Worm (Caenorhabditis elegans): Measurements from ENCODE around the gene dyf-18.

The dyf-18 gene

DNA sequence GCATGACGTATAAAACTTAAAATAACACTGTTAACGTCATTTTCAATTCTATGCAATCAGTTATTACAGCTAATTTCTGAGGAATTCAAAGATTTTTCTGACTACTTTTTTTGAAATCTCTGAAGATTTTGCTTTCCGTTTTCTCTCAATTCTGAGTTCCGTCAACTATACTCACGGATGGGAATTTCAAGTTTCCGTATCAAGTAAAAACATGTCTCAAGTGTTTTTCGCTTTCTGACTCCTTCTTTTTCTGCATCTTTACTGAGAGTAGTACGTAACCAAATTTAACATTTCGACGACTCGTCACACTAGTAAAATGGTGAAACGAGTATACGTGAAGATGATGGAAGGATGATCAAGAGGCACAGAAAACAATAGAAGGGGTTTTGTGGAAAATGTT is 4.2 kb downstream of the dyf-18 start:
- no peak for TF ChIP-seq ceh-40 (GFP tag; IDR thresholded peaks at IDR 0.05)
- TF ChIP-seq dpl-1 (GFP tag; optimal IDR thresholded peaks at IDR 0.05) = no peak
- TF ChIP-seq ceh-100 (GFP tag; IDR thresholded peaks at IDR 0.05) = no peak
- no peak for TF ChIP-seq ztf-18 (tag; optimal IDR thresholded peaks at IDR 0.05)
- TF ChIP-seq atf-7 (tag; optimal IDR thresholded peaks at IDR 0.05) = no peak
- no peak for TF ChIP-seq Y53F4B.3 (GFP tag; IDR thresholded peaks at IDR 0.05)

ce11 chrIV:11795964-11796363 is 5.0 kb downstream of the dyf-18 start:
- TF ChIP-seq T26A5.8 (tag; optimal IDR thresholded peaks at IDR 0.05) = no peak
- no peak for TF ChIP-seq atf-7 (tag; optimal IDR thresholded peaks at IDR 0.05)
- no peak for TF ChIP-seq D2030.7 (GFP tag; IDR thresholded peaks at IDR 0.05)

- TF ChIP-seq lsl-1 (GFP tag; optimal IDR thresholded peaks at IDR 0.05) (no peak), K12H6.12 (tag; optimal IDR thresholded peaks at IDR 0.05) (peak; percentile 27)
These were observed 7.8 kb downstream of the dyf-18 start for ce11 chrIV:11793170-11793569.

DNA sequence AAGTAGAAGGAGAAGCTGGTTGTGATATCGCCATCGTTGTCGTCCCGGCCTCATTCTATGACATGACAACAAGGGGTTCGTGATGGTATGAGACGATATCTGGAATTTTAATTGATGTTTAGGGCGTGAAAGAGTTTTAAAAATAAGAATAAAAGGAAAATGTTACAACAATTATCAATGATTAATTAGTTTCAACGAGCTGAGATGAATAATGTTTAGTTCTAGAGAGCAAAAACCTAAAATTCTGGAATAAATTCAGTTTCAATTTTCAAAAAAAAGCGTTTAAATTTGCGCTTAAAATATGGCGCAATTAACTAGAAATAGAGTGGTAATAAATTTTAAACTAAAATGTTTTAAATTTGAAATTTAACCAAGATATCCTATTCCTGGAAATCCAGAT is 8.5 kb downstream of the dyf-18 start, which contains the start of gene H01G02.3:
Gene H01G02.3 (minus strand): TSS at position 101 of the 400 bp plus-strand sequence.
- TF ChIP-seq hsf-1 (GFP tag; IDR thresholded peaks at IDR 0.05) (no peak), let-607 (tag; optimal IDR thresholded peaks at IDR 0.05) (no peak), pbrm-1 (GFP tag; IDR thresholded peaks at IDR 0.05) (no peak), ztf-18 (tag; optimal IDR thresholded peaks at IDR 0.05) (no peak), nfya-2 (GFP tag; IDR thresholded peaks at IDR 0.05) (no peak), tbp1 (GFP tag; optimal IDR thresholded peaks at IDR 0.05) (no peak), nhr-27 (tag; optimal IDR thresholded peaks at IDR 0.05) (no peak), ceh-79 (tag; optimal IDR thresholded peaks at IDR 0.05) (no peak), dox-1 (GFP tag; IDR thresholded peaks at IDR 0.05) (no peak)

ce11 chrIV:11788383-11788963 is 12.5 kb downstream of the dyf-18 start:
- TF ChIP-seq B0019.2 (GFP tag; conservative IDR thresholded peaks at IDR 0.05) = no peak
- no peak for TF ChIP-seq xnd-1 (tag; optimal IDR thresholded peaks at IDR 0.05)
- TF ChIP-seq C06A6.2 (GFP tag; conservative IDR thresholded peaks at IDR 0.05) = no peak
- no peak for TF ChIP-seq F22D6.2 (tag; optimal IDR thresholded peaks at IDR 0.05)
- TF ChIP-seq sdz-38 (tag; optimal IDR thresholded peaks at IDR 0.05) = no peak
- no peak for TF ChIP-seq athp-1 (tag; optimal IDR thresholded peaks at IDR 0.05)
- TF ChIP-seq ztf-25 (GFP tag; IDR thresholded peaks at IDR 0.05) = no peak
- no peak for TF ChIP-seq sptf-2 (GFP tag; optimal IDR thresholded peaks at IDR 0.05)
- no peak for TF ChIP-seq dox-1 (GFP tag; IDR thresholded peaks at IDR 0.05)
- no peak for TF ChIP-seq hmg-1.2 (GFP tag; IDR thresholded peaks at IDR 0.05)
- TF ChIP-seq nhr-80 (tag; optimal IDR thresholded peaks at IDR 0.05) = no peak
- no peak for TF ChIP-seq hmg-20 (GFP tag; IDR thresholded peaks at IDR 0.05)
- TF ChIP-seq B0261.1 (tag; optimal IDR thresholded peaks at IDR 0.05) = no peak
- no peak for TF ChIP-seq Y53G8AR.9 (GFP tag; conservative IDR thresholded peaks at IDR 0.05)
- no peak for TF ChIP-seq atf-7 (tag; optimal IDR thresholded peaks at IDR 0.05)
- TF ChIP-seq nhr-120 (GFP tag; IDR thresholded peaks at IDR 0.05) = no peak

DNA sequence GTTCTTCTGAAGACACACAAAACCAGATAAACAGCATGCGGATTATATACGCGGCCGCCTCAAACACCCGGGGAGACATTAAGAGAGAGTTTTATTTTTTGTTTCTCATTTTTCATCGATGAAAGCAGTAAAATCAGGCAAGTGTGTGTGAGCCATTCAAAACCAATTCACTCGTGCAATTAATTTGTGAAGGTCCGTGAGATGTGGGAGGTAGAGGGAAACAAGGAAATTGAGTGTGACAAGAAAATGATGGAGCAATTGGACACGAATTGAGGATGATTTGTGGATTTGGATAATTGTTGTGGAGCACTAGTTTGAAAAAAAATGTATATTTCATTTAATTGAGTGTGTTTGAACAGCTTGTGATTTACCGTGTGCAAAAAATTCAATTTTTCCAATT is 13.2 kb downstream of the dyf-18 start:
- TF ChIP-seq chd-7 (tag; optimal IDR thresholded peaks at IDR 0.05) (no peak), let-526 (GFP tag; IDR thresholded peaks at IDR 0.05) (no peak)
